Fruit fly (Drosophila melanogaster): ENCODE results near the gene RpS17.

DNA sequence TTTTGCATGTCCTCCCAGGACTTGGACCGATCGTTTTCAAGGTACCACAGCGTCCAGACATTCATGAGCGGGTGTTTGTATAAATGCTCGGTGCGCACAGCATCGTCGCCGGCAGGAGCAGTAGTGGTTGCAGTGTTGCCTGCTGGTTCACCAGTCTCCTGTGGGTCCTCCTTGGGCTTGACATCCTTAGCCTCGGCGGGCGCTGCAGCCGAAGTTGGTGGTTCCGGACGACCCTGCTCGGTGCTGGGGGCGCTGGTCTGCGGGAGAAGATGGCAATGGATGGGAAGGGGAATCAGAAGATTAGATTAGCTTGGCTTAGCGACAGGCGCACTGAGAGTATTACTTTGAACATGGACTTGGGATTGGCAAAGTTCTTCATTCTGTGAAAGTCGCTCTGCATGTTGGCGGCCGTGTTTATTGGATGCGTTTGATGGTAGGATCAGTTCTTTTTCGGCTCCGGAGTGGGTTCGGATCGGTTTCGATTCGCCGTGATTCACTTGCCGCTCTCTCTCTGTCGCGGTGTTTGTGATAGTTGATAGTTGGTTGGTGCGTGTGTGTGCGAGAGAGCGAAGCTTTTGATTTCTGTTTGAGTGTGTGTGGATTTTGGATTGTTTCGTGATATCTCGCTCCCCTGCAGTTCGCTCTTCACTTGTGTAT, 28.8 kb downstream of the RpS17 start:
- TF ChIP-seq CG10348 (GFP tag; IDR thresholded peaks at IDR 0.05) (no peak), CG15710 (tag; optimal IDR thresholded peaks at IDR 0.05) (no peak), rn (GFP tag; IDR thresholded peaks at IDR 0.05) (no peak), CG8159 (tag; optimal IDR thresholded peaks at IDR 0.05) (no peak), gl (tag; optimal IDR thresholded peaks at IDR 0.05) (no peak), Pif1A (GFP tag; optimal IDR thresholded peaks at IDR 0.05) (no peak), CG12605 (GFP tag; IDR thresholded peaks at IDR 0.05) (no peak), EcR (GFP tag; optimal IDR thresholded peaks at IDR 0.05) (no peak), CG34367 (tag; optimal IDR thresholded peaks at IDR 0.05) (no peak), fd96Ca (GFP tag; IDR thresholded peaks at IDR 0.05) (no peak), Snoo (tag; optimal IDR thresholded peaks at IDR 0.05) (no peak)

Data from whole organism, pupa.